Fruit fly (Drosophila melanogaster): ENCODE results near the gene CG43675.

- TF ChIP-seq CTCF (optimal IDR thresholded peaks at IDR 0.05) = no peak
- no peak for TF ChIP-seq CG8478 (optimal IDR thresholded peaks at IDR 0.05)
These were observed 21.5 kb downstream of the CG43675 start for dm6 chr3R:9376789-9377188.
